Worm (Caenorhabditis elegans): Measurements from ENCODE around the gene F56H9.2.

DNA sequence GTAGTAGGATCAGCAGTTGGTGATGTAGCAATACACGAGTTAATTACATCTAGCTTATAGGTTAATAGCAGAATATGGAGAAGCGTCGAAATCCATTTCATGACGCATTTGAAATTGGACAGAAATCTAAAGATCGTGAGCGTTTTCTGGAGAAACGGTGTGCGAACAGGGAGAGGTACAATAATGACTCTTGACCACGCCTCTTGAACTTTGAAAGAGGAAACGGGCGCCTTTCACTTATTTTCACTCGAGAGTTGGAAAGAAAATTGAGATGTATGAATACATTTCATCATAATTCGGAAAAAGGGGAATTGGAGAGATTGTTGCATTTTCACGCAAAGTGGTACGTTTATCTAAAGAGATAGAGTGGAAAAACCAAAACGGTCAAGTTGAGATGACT lies 7.7 kb upstream of the F56H9.2 start, which contains the start of gene F56H9.6:
- TF ChIP-seq W03F9.2 (tag; optimal IDR thresholded peaks at IDR 0.05) (no peak), him-1 (tag; optimal IDR thresholded peaks at IDR 0.05) (no peak)
